Fruit fly (Drosophila melanogaster): ENCODE data around the gene CG8028.
A peak's percentile ranks its signal among the peaks of the same experiment; 100 is the strongest.

Gene CG8028

DNA sequence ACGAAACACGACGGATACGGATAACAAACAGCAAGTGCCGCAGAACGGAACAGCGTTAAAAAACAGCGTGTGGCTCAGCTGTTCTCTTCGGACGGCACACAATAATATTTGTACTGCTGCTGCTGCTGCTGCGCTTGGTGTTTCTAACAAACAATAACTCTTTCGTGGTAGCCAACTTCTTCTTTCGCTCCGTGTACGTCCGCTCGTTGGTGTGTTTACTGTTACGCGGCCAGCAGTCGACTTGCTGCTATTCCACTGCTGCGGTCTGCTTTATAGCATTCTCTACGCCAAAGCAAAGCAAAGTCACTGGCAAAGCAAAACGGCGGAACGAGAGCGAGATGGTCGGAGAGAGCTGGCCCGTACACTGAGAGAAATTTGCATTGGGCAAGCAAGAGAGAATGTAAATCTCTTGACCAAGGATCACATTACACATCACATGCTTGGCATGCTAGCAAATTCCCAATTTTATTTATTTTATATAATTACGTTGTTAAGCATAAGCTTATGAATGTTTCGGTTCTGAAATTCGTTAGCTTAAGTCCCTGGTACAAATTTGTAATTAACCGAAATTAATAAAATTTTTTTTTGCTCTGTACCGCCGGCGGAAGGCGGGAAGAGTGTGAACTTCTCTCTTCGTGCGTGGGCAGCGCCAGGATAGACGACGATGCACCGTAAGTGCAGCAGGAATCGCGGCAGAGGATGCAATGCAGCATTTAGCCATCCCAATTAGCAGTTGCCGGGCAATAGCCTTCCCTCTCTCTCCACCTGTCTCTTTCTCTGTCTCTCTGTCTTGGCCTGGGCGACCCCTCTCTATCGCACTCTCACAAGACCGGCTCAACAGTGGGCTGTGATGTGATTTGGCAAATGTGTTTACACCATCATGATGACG is 41.9 kb upstream of the CG8028 start, which contains the start of gene out (continued):
- TF ChIP-seq CG2199 (GFP tag; IDR thresholded peaks at IDR 0.05) (0 out of 3 replicates have a peak, but pooled peaks have one; percentile 51), Stat92E (GFP tag; optimal IDR thresholded peaks at IDR 0.05) (peak in 1 of 3 experiments; percentile 69), CG18011 (GFP tag; optimal IDR thresholded peaks at IDR 0.05) (peak; percentile 75), Sry-β (GFP tag; optimal IDR thresholded peaks at IDR 0.05) (peak; percentile 39), CG15601 (tag; optimal IDR thresholded peaks at IDR 0.05) (peak; percentile 90), CG34224 (GFP tag; IDR thresholded peaks at IDR 0.05; ENCODE audit: partially characterized antibody) (no peak), org-1 (GFP tag; optimal IDR thresholded peaks at IDR 0.05) (peak; percentile 93), CG12236 (GFP tag; optimal IDR thresholded peaks at IDR 0.05) (peak; percentile 59), CG2129 (GFP tag; IDR thresholded peaks at IDR 0.05; ENCODE audit: partially characterized antibody) (no peak), pnt (GFP tag; optimal IDR thresholded peaks at IDR 0.05) (peak; percentile 78), zfh1 (GFP tag; IDR thresholded peaks at IDR 0.05) (peak; percentile 96), Dref (GFP tag; IDR thresholded peaks at IDR 0.05) (0 out of 2 replicates have a peak, but pooled peaks have one; percentile 28), CG9932 (GFP tag; IDR thresholded peaks at IDR 0.05) (peak; percentile 91), Lpt (GFP tag; optimal IDR thresholded peaks at IDR 0.05) (no peak), CG17802 (tag; optimal IDR thresholded peaks at IDR 0.05) (peak; percentile 81), CG2202 (tag; optimal IDR thresholded peaks at IDR 0.05) (peak; percentile 87), H2.0 (GFP tag; IDR thresholded peaks at IDR 0.05) (peak; percentile 89), unc-4 (GFP tag; IDR thresholded peaks at IDR 0.05; ENCODE audit: partially characterized antibody) (no peak), Bteb2 (GFP tag; optimal IDR thresholded peaks at IDR 0.05) (peak; percentile 80), CG1832 (GFP tag; optimal IDR thresholded peaks at IDR 0.05) (peak; percentile 60), Med (GFP tag) (peak; percentile 97), CG14710 (tag; optimal IDR thresholded peaks at IDR 0.05) (peak; percentile 94), sr (GFP tag; IDR thresholded peaks at IDR 0.05) (peak; percentile 63; the same call in 1 of the 3 replicates), MTF-1 (GFP tag; optimal IDR thresholded peaks at IDR 0.05; ENCODE audit: borderline replicate concordance) (peak; percentile 86), Dip2 (GFP tag; IDR thresholded peaks at IDR 0.05) (peak; percentile 66), Oli (tag; optimal IDR thresholded peaks at IDR 0.05) (peak; percentile 95), knrl (GFP tag; IDR thresholded peaks at IDR 0.05; ENCODE audit: partially characterized antibody) (0 out of 3 replicates have a peak, but pooled peaks have one; percentile 15), Hey (tag; optimal IDR thresholded peaks at IDR 0.05) (peak; percentile 31), CG4360 (GFP tag; IDR thresholded peaks at IDR 0.05) (peak; percentile 71), CG9727 (GFP tag; optimal IDR thresholded peaks at IDR 0.05) (peak; percentile 96), CG7928 (GFP tag; optimal IDR thresholded peaks at IDR 0.05) (peak; percentile 67), chif (GFP tag; optimal IDR thresholded peaks at IDR 0.05) (peak; percentile 76 to 91), Fer2 (tag; optimal IDR thresholded peaks at IDR 0.05) (peak; percentile 86), ems (GFP tag; optimal IDR thresholded peaks at IDR 0.05) (peak; percentile 86), zen2 (GFP tag; IDR thresholded peaks at IDR 0.05; ENCODE audit: partially characterized antibody) (no peak), CG1647 (GFP tag; optimal IDR thresholded peaks at IDR 0.05) (peak; percentile 79), p53 (GFP tag; optimal IDR thresholded peaks at IDR 0.05) (peak; percentile 27), B-H2 (GFP tag; optimal IDR thresholded peaks at IDR 0.05) (peak; percentile 88), CG8359 (GFP tag; optimal IDR thresholded peaks at IDR 0.05; ENCODE audit: borderline replicate concordance) (peak; percentile 86), CG17328 (GFP tag; IDR thresholded peaks at IDR 0.05) (peak; percentile 90), jumu (GFP tag; optimal IDR thresholded peaks at IDR 0.05) (peak; percentile 81), cg (GFP tag; optimal IDR thresholded peaks at IDR 0.05) (no peak), MESR4 (GFP tag; optimal IDR thresholded peaks at IDR 0.05) (no peak), CG13287 (GFP tag; IDR thresholded peaks at IDR 0.05; ENCODE audit: partially characterized antibody) (peak; percentile 30; the same call in 1 of the 2 replicates), vfl (GFP tag; optimal IDR thresholded peaks at IDR 0.05) (peak; percentile 86), ac (GFP tag; optimal IDR thresholded peaks at IDR 0.05) (peak; percentile 88), Camta (GFP tag; optimal IDR thresholded peaks at IDR 0.05) (peak; percentile 86)
